Fruit fly (Drosophila melanogaster) whole organism, wandering third instar larva: ENCODE data around the gene MSAmiP.

ENCODE experiments used
- Abd-B ChIP-seq: fragments of >200 bp; optimal IDR thresholded peaks from 2 replicates; lab custom pipeline; 2017; ENCODE audit warnings: missing biosample characterization, missing genetic modification characterization
- CG32264 ChIP-seq: fragments of 200-800 bp; sonication (Bioruptor generic); optimal IDR thresholded peaks from 2 replicates; lab custom pipeline; 2016; ENCODE audit warnings: missing biosample characterization, missing genetic modification characterization
- CG9705 ChIP-seq: fragments of 200-800 bp; sonication (Bioruptor generic); optimal IDR thresholded peaks from 2 replicates; lab custom pipeline; 2018; ENCODE audit warnings: missing biosample characterization, mild to moderate bottlenecking, missing genetic modification characterization
- CrebA ChIP-seq: fragments of 200-800 bp; sonication (Bioruptor generic); optimal IDR thresholded peaks from 2 replicates; lab custom pipeline; 2016; ENCODE audit warnings: missing biosample characterization, mild to moderate bottlenecking, missing genetic modification characterization, borderline replicate concordance
- Dfd ChIP-seq: fragments of >200 bp; optimal IDR thresholded peaks from 2 replicates; lab custom pipeline; 2017; ENCODE audit warnings: missing biosample characterization, missing genetic modification characterization
- GATAd ChIP-seq: sonication (Bioruptor generic); optimal IDR thresholded peaks from 2 replicates; lab custom pipeline; 2016; ENCODE audit warnings: missing biosample characterization, missing genetic modification characterization
- HLH106 ChIP-seq: fragments of 200-800 bp; optimal IDR thresholded peaks from 3 replicates; lab custom pipeline; 2019; ENCODE audit warnings: missing biosample characterization, mild to moderate bottlenecking, missing genetic modification characterization, moderate library complexity
- Hnf4 ChIP-seq: fragments of 200-800 bp; sonication (Bioruptor generic); optimal IDR thresholded peaks from 2 replicates; lab custom pipeline; 2016; ENCODE audit warnings: missing biosample characterization, mild to moderate bottlenecking, missing genetic modification characterization
- Hr78 ChIP-seq: fragments of >200 bp; optimal IDR thresholded peaks from 2 replicates; lab custom pipeline; 2017; ENCODE audit warnings: missing biosample characterization, missing genetic modification characterization
- Jra ChIP-seq: sonication (Bioruptor generic); optimal IDR thresholded peaks from 2 replicates; lab custom pipeline; 2016; ENCODE audit warnings: missing biosample characterization, missing genetic modification characterization
- Mio ChIP-seq: sonication (Bioruptor generic); optimal IDR thresholded peaks from 2 replicates; lab custom pipeline; 2016; ENCODE audit warnings: missing biosample characterization, missing genetic modification characterization
- Myc ChIP-seq: fragments of >200 bp; optimal IDR thresholded peaks from 2 replicates; lab custom pipeline; 2017
- N ChIP-seq: fragments of >200 bp; optimal IDR thresholded peaks from 2 replicates; lab custom pipeline; 2018; ENCODE audit warnings: missing biosample characterization, missing external identifiers, missing genetic modification characterization
- OdsH ChIP-seq: fragments of 200-800 bp; sonication (Bioruptor generic); optimal IDR thresholded peaks from 2 replicates; lab custom pipeline; 2016; ENCODE audit warnings: missing biosample characterization, mild to moderate bottlenecking, missing genetic modification characterization
- Rel ChIP-seq, 2 experiments: fragments of 200-800 bp; sonication (Bioruptor generic) in 1 of 2; optimal IDR thresholded peaks; 2 replicates in 1 of 2; 3 replicates in 1 of 2; lab custom pipeline; 2016 to 2019; ENCODE audit warnings: mild to moderate bottlenecking in 2 of 2, missing biosample characterization in 2 of 2, missing genetic modification characterization in 2 of 2, moderate library complexity in 1 of 2
- Sp1 ChIP-seq: fragments of 200-800 bp; sonication (Bioruptor generic); optimal IDR thresholded peaks from 3 replicates; lab custom pipeline; 2019; ENCODE audit warnings: missing biosample characterization, mild to moderate bottlenecking, missing genetic modification characterization, moderate library complexity
- Vsx2 ChIP-seq: fragments of 200-300, 225-300 bp; sonication (Bioruptor generic); optimal IDR thresholded peaks from 2 replicates; lab custom pipeline; 2018; ENCODE audit warnings: missing biosample characterization, missing genetic modification characterization; ENCODE audit not compliant: partially characterized antibody
- br ChIP-seq: fragments of 200-800 bp; sonication (Bioruptor generic); optimal IDR thresholded peaks from 2 replicates; lab custom pipeline; 2016; ENCODE audit warnings: missing biosample characterization, missing genetic modification characterization
- brk ChIP-seq: fragments of 200-800 bp; sonication (Bioruptor generic); optimal IDR thresholded peaks from 2 replicates; lab custom pipeline; 2016; ENCODE audit warnings: missing biosample characterization, mild to moderate bottlenecking, missing genetic modification characterization
- dl ChIP-seq, 2 experiments: fragments of 175-275, 200-275 bp in 1 of 2; fragments of 200-275 bp in 1 of 2; sonication (Bioruptor generic); optimal IDR thresholded peaks; lab custom pipeline; 2018; ENCODE audit warnings: mild to moderate bottlenecking in 2 of 2, missing biosample characterization in 2 of 2, missing genetic modification characterization in 2 of 2, moderate library complexity in 2 of 2; ENCODE audit not compliant: partially characterized antibody in 2 of 2, insufficient read depth in 1 of 2
- dmrt93B ChIP-seq: fragments of 200-800 bp; sonication (Bioruptor generic); optimal IDR thresholded peaks from 2 replicates; lab custom pipeline; 2018; ENCODE audit warnings: missing biosample characterization, mild to moderate bottlenecking, missing genetic modification characterization
- dsf ChIP-seq: sonication (Bioruptor generic); optimal IDR thresholded peaks from 2 replicates; lab custom pipeline; 2016; ENCODE audit warnings: missing biosample characterization, missing genetic modification characterization, borderline replicate concordance
- foxo ChIP-seq, 2 experiments: fragments of 200-800 bp; sonication (Bioruptor generic); optimal IDR thresholded peaks; 2 replicates in 1 of 2; 3 replicates in 1 of 2; lab custom pipeline; 2016 to 2017; ENCODE audit warnings: missing biosample characterization in 2 of 2, missing genetic modification characterization in 2 of 2
- fru ChIP-seq: fragments of 200-800 bp; sonication (Bioruptor generic); optimal IDR thresholded peaks from 3 replicates; lab custom pipeline; 2016; ENCODE audit warnings: missing biosample characterization, mild to moderate bottlenecking, missing genetic modification characterization
- h ChIP-seq: fragments of 200-800 bp; sonication (Bioruptor generic); optimal IDR thresholded peaks from 3 replicates; lab custom pipeline; 2016; ENCODE audit warnings: missing biosample characterization, mild to moderate bottlenecking, missing genetic modification characterization
- jim ChIP-seq: fragments of 175-275, 200-325 bp; sonication (Bioruptor generic); optimal IDR thresholded peaks from 2 replicates; lab custom pipeline; 2016; ENCODE audit warnings: missing biosample characterization, mild to moderate bottlenecking, missing genetic modification characterization
- psq ChIP-seq: fragments of 200-800 bp; sonication (Bioruptor generic); optimal IDR thresholded peaks from 3 replicates; lab custom pipeline; 2017; ENCODE audit warnings: missing biosample characterization, mild to moderate bottlenecking, missing genetic modification characterization, moderate library complexity
- rgr ChIP-seq: fragments of 200-800 bp; sonication (Bioruptor generic); optimal IDR thresholded peaks from 3 replicates; lab custom pipeline; 2016; ENCODE audit warnings: missing biosample characterization, mild to moderate bottlenecking, missing genetic modification characterization
- sv ChIP-seq: fragments of 200-800 bp; sonication (Bioruptor generic); optimal IDR thresholded peaks from 3 replicates; lab custom pipeline; 2016; ENCODE audit warnings: missing biosample characterization, missing genetic modification characterization
- tai ChIP-seq: sonication (Bioruptor generic); optimal IDR thresholded peaks from 2 replicates; lab custom pipeline; 2016; ENCODE audit warnings: missing biosample characterization, missing genetic modification characterization
- usp ChIP-seq: fragments of >200 bp; optimal IDR thresholded peaks from 2 replicates; lab custom pipeline; 2017; ENCODE audit warnings: missing biosample characterization, missing genetic modification characterization
- woc ChIP-seq: sonication (Bioruptor generic); optimal IDR thresholded peaks from 2 replicates; lab custom pipeline; 2016; ENCODE audit warnings: missing biosample characterization, mild to moderate bottlenecking, missing genetic modification characterization

The MSAmiP gene

dm6 chr3R:16792586-16792985, 103.5 kb downstream of the MSAmiP start:
- no peak for TF ChIP-seq Mio (GFP tag; lab: Kevin White, UChicago)
- TF ChIP-seq br (GFP tag; lab: Kevin White, UChicago), result no peak
- TF ChIP-seq sv, result no peak
- TF ChIP-seq psq, result no peak
- no peak for TF ChIP-seq foxo (GFP tag; optimal IDR thresholded peaks at IDR 0.05; lab: Kevin White, UChicago)
- TF ChIP-seq CG32264 (GFP tag; lab: Kevin White, UChicago), result no peak
- no peak for TF ChIP-seq brk (GFP tag; lab: Kevin White, UChicago)

dm6 chr3R:16791619-16792018, 104.5 kb downstream of the MSAmiP start:
- TF ChIP-seq rgr (GFP tag; lab: Kevin White, UChicago) (no peak), Sp1 (GFP tag; lab: Kevin White, UChicago) (no peak), OdsH (GFP tag; lab: Kevin White, UChicago) (no peak), Mio (GFP tag; lab: Kevin White, UChicago) (no peak), br (GFP tag; lab: Kevin White, UChicago) (no peak), Dfd (GFP tag; lab: Kevin White, UChicago) (no peak), foxo (GFP tag; optimal IDR thresholded peaks at IDR 0.05; lab: Kevin White, UChicago) (no peak), CrebA (GFP tag; lab: Kevin White, UChicago) (no peak), Myc (lab: Kevin White, UChicago) (no peak), usp (GFP tag; lab: Kevin White, UChicago) (no peak), Abd-B (GFP tag; lab: Kevin White, UChicago) (no peak), dmrt93B (no peak), fru (GFP tag; lab: Kevin White, UChicago) (no peak), woc (no peak), GATAd (no peak), sv (no peak), Jra (GFP tag; lab: Kevin White, UChicago) (no peak), tai (GFP tag; lab: Kevin White, UChicago) (no peak), Hr78 (GFP tag; lab: Kevin White, UChicago) (no peak)

dm6 chr3R:16788011-16788410, 108.1 kb downstream of the MSAmiP start, which contains the start of gene Glut3:
Gene Glut3 (plus strand): TSS chr3R:16788311.
- no peak for TF ChIP-seq CG9705 (GFP tag; lab: Kevin White, UChicago)

- TF ChIP-seq CG32264 (GFP tag; lab: Kevin White, UChicago) (no peak), Dfd (GFP tag; lab: Kevin White, UChicago) (no peak), CrebA (GFP tag; lab: Kevin White, UChicago) (no peak), Myc (lab: Kevin White, UChicago) (no peak), OdsH (GFP tag; lab: Kevin White, UChicago) (no peak), brk (GFP tag; lab: Kevin White, UChicago) (no peak), Rel (GFP tag; optimal IDR thresholded peaks at IDR 0.05; lab: Kevin White, UChicago) (no peak), Rel (tag; optimal IDR thresholded peaks at IDR 0.05; lab: Kevin White, UChicago) (no peak), fru (GFP tag; lab: Kevin White, UChicago) (no peak), dmrt93B (no peak), tai (GFP tag; lab: Kevin White, UChicago) (no peak), Vsx2 (no peak), br (GFP tag; lab: Kevin White, UChicago) (no peak), Hnf4 (no peak), woc (no peak), jim (GFP tag; lab: Kevin White, UChicago) (no peak), Abd-B (GFP tag; lab: Kevin White, UChicago) (no peak)
These were observed 108.7 kb downstream of the MSAmiP start for dm6 chr3R:16787378-16787777.

dm6 chr3R:16785056-16785455, 111.0 kb downstream of the MSAmiP start:
- TF ChIP-seq Vsx2, result no peak
- no peak for TF ChIP-seq OdsH (GFP tag; lab: Kevin White, UChicago)
- TF ChIP-seq h, result no peak
- TF ChIP-seq dsf (GFP tag; lab: Kevin White, UChicago), result no peak
- no peak for TF ChIP-seq foxo (GFP tag; optimal IDR thresholded peaks at IDR 0.05; lab: Kevin White, UChicago)
- TF ChIP-seq CG9705 (GFP tag; lab: Kevin White, UChicago), result no peak
- TF ChIP-seq rgr (GFP tag; lab: Kevin White, UChicago), result no peak
- TF ChIP-seq dl (GFP tag; optimal IDR thresholded peaks at IDR 0.05; lab: Kevin White, UChicago; ENCODE audit: insufficient read depth in 1 of 2, partially characterized antibody in 2 of 2), result no peak
- TF ChIP-seq CrebA (GFP tag; lab: Kevin White, UChicago), result no peak
- no peak for TF ChIP-seq Rel (GFP tag; optimal IDR thresholded peaks at IDR 0.05; lab: Kevin White, UChicago)
- no peak for TF ChIP-seq Rel (tag; optimal IDR thresholded peaks at IDR 0.05; lab: Kevin White, UChicago)
- TF ChIP-seq CG32264 (GFP tag; lab: Kevin White, UChicago), result no peak
- TF ChIP-seq HLH106 (tag; lab: Kevin White, UChicago), result no peak
- no peak for TF ChIP-seq jim (GFP tag; lab: Kevin White, UChicago)
- no peak for TF ChIP-seq tai (GFP tag; lab: Kevin White, UChicago)
- no peak for TF ChIP-seq Myc (lab: Kevin White, UChicago)
- no peak for TF ChIP-seq N (GFP tag; lab: Kevin White, UChicago)
- TF ChIP-seq, all 38 proteins: peak for 0
